Worm (Caenorhabditis elegans) whole organism, L2 larva: ENCODE data around the gene Y73F8A.14.

ENCODE experiments used
- ama-1 ChIP-seq: fragments of 150-350 bp; optimal IDR thresholded peaks from 2 replicates; lab custom pipeline; 2018; ENCODE audit warnings: inconsistent platforms
- ceh-16 ChIP-seq: fragments of 150-350 bp; optimal IDR thresholded peaks from 2 replicates; lab custom pipeline; 2014; ENCODE audit warnings: missing biosample characterization, missing genetic modification characterization
- elt-3 ChIP-seq: sonication (generic microtip); optimal IDR thresholded peaks from 2 replicates; lab custom pipeline; 2017; ENCODE audit warnings: missing biosample characterization, missing genetic modification characterization
- lsy-2 ChIP-seq, 2 experiments: fragments of 150-350 bp in 1 of 2; sonication (generic microtip) in 1 of 2; optimal IDR thresholded peaks; 2 replicates each; lab custom pipeline; 2014 to 2017; ENCODE audit warnings: missing biosample characterization in 2 of 2, missing genetic modification characterization in 2 of 2
- nhr-237 ChIP-seq: fragments of 150-350 bp; optimal IDR thresholded peaks from 2 replicates; lab custom pipeline; 2014; ENCODE audit warnings: missing biosample characterization, missing genetic modification characterization
- nhr-25 ChIP-seq: fragments of 150-350 bp; sonication (generic microtip); optimal IDR thresholded peaks from 3 replicates; lab custom pipeline; 2014; ENCODE audit warnings: missing biosample characterization, missing genetic modification characterization
- nhr-77 ChIP-seq: fragments of 150-350 bp; optimal IDR thresholded peaks from 2 replicates; lab custom pipeline; 2014; ENCODE audit warnings: missing biosample characterization, missing genetic modification characterization
- snpc-4 ChIP-seq: fragments of 150-350 bp; optimal IDR thresholded peaks from 2 replicates; lab custom pipeline; 2014; ENCODE audit warnings: missing biosample characterization, missing genetic modification characterization

ce11 chrIV:15300041-15300440, 18.8 kb downstream of the Y73F8A.14 start:
- no peak for TF ChIP-seq elt-3 (tag; lab: Kevin White, UChicago)
- TF ChIP-seq snpc-4 (tag; lab: Kevin White, UChicago), result no peak
- no peak for TF ChIP-seq lsy-2 (tag; optimal IDR thresholded peaks at IDR 0.05; lab: Kevin White, UChicago)
- TF ChIP-seq ceh-16 (tag; lab: Kevin White, UChicago), result no peak
- no peak for TF ChIP-seq ama-1 (lab: Kevin White, UChicago)
- no peak for TF ChIP-seq nhr-25 (tag; lab: Kevin White, UChicago)
- TF ChIP-seq nhr-77 (tag; lab: Kevin White, UChicago), result no peak
- TF ChIP-seq nhr-237 (tag; lab: Kevin White, UChicago), result no peak
